Worm (Caenorhabditis elegans): ENCODE results near the gene Y50D4A.10.

- no peak for TF ChIP-seq flt-1 (GFP tag; IDR thresholded peaks at IDR 0.05)
- no peak for TF ChIP-seq ref-1 (GFP tag; conservative IDR thresholded peaks at IDR 0.05)
- no peak for TF ChIP-seq tab-1 (GFP tag; IDR thresholded peaks at IDR 0.05)
- TF ChIP-seq ztf-29 (GFP tag; IDR thresholded peaks at IDR 0.05) = no peak
- no peak for TF ChIP-seq klf-2 (GFP tag; conservative IDR thresholded peaks at IDR 0.05)
- no peak for TF ChIP-seq ztf-23 (GFP tag; IDR thresholded peaks at IDR 0.05)
- no peak for TF ChIP-seq cog-1 (tag; optimal IDR thresholded peaks at IDR 0.05)
- TF ChIP-seq T22C8.4 (GFP tag; IDR thresholded peaks at IDR 0.05) = no peak
- TF ChIP-seq med-1 (GFP tag; optimal IDR thresholded peaks at IDR 0.05; ENCODE audit: insufficient read depth) = no peak
Observed at ce11 chrV:1263078-1263732, 42.8 kb upstream of the Y50D4A.10 start.

Data from whole organism, midembryonic.